Worm (Caenorhabditis elegans): ENCODE data around the gene let-23.

DNA sequence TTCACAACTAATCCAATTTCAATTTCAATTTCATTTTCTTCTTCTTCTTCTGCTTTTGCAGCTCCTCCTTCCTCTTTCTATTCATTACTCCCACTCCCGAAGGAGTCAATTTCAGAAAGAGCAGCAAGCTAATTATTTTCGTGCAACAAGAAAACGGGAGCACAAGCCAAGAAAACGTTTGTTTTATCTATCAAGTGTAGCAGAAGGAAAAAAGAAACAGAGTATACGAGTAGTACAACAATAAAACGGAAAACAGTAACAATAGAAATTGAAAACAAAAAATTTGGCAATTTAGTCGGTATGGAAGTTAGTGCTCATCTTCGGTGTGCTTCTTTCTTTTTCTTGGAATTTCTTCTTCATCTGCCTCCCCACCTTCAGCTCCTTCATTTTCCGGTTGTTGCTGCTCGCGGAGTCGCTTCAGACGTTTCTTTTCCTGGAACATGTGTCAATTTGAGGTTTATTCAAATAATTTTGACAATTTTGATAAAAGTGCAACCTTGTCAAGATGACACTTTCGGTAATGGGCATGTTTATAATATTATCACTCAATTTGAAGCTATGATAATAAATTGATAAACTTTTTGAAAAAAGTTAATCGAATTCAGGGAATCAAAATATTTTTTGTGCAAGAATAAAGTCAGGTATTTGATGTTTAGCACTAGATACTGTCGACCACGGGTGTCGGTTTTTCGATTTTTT is 31.4 kb upstream of the let-23 start, which contains the start of gene W07A12.8:
- TF ChIP-seq pqm-1 (tag; optimal IDR thresholded peaks at IDR 0.05) (no peak), hlh-30 (tag; optimal IDR thresholded peaks at IDR 0.05; ENCODE audit: insufficient read depth) (no peak), nhr-11 (tag; optimal IDR thresholded peaks at IDR 0.05) (no peak), pros-1 (tag; optimal IDR thresholded peaks at IDR 0.05) (no peak), hlh-15 (tag; optimal IDR thresholded peaks at IDR 0.05) (no peak), F13H6.1 (tag; optimal IDR thresholded peaks at IDR 0.05) (no peak), npax-4 (tag; optimal IDR thresholded peaks at IDR 0.05) (no peak), ama-1 (optimal IDR thresholded peaks at IDR 0.05) (no peak), pat-9 (tag; optimal IDR thresholded peaks at IDR 0.05) (no peak), unc-86 (tag; optimal IDR thresholded peaks at IDR 0.05) (no peak), ceh-31 (tag; optimal IDR thresholded peaks at IDR 0.05) (no peak)
